Worm (Caenorhabditis elegans): ENCODE results near the gene B0564.2.

Gene B0564.2

ce11 chrIV:13149276-13149675 is 41.8 kb downstream of the B0564.2 start, which contains the start of gene nlp-79:
Gene nlp-79 (plus strand): TSS chrIV:13149576.
- TF ChIP-seq nhr-11 (tag; optimal IDR thresholded peaks at IDR 0.05) (no peak), ceh-9 (tag; optimal IDR thresholded peaks at IDR 0.05) (no peak), ztf-4 (tag; optimal IDR thresholded peaks at IDR 0.05) (no peak), aly-2 (tag; optimal IDR thresholded peaks at IDR 0.05) (no peak), nhr-237 (tag; optimal IDR thresholded peaks at IDR 0.05) (no peak), egl-5 (tag; optimal IDR thresholded peaks at IDR 0.05) (no peak), elt-3 (tag; optimal IDR thresholded peaks at IDR 0.05) (no peak), ceh-28 (tag; optimal IDR thresholded peaks at IDR 0.05) (no peak), mdl-1 (tag; optimal IDR thresholded peaks at IDR 0.05) (no peak), R02D3.7 (tag; optimal IDR thresholded peaks at IDR 0.05) (no peak), hmg-11 (tag; optimal IDR thresholded peaks at IDR 0.05) (no peak), pqm-1 (tag; optimal IDR thresholded peaks at IDR 0.05) (no peak), jun-1 (tag; optimal IDR thresholded peaks at IDR 0.05) (no peak), skn-1 (tag; optimal IDR thresholded peaks at IDR 0.05) (no peak), ZK546.5 (tag; optimal IDR thresholded peaks at IDR 0.05) (no peak)

- TF ChIP-seq nhr-43 (tag; optimal IDR thresholded peaks at IDR 0.05; ENCODE audit: poor library complexity, severe bottlenecking) (no peak), nhr-77 (tag; optimal IDR thresholded peaks at IDR 0.05) (no peak), hmg-11 (tag; optimal IDR thresholded peaks at IDR 0.05) (peak; percentile 25), jun-1 (tag; optimal IDR thresholded peaks at IDR 0.05) (no peak)
Measured at ce11 chrIV:13154391-13155283, 47.2 kb downstream of the B0564.2 start, which contains the start of the genes crld-1 and msh-5. Gene crld-1 (minus strand): TSS chrIV:13154441. Gene msh-5 (plus strand): TSS chrIV:13155233.

Data from whole organism, L3 larva.